Fruit fly (Drosophila melanogaster) S2 (cell line): Measurements from ENCODE around the gene Rbcn-3A.

ENCODE experiments used
- CG8478 ChIP-seq: fragments of >200 bp; optimal IDR thresholded peaks from 2 replicates; lab custom pipeline; 2018
- CTCF ChIP-seq, 2 experiments: fragments of >200 bp; optimal IDR thresholded peaks; 2 replicates each; lab custom pipeline; 2018

DNA sequence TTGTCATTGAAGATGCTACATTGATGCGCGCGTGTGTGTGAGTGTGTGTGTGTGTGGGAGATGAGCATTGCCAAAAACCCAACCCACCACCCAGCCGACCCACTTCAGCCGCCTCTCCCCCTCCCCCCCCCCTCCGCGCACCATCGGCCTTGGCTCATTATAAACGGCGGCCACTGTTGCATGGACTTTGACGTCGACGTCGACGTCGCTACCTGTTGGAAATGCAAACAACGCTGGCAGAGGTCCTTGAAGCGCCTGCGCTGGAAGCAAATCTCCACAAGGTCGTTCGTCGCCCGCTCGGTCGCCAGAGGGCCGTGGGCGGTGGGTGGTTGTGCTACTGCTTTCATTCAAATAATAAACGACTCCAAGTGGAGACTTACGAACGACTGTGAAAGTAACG is 38.6 kb downstream of the Rbcn-3A start:
- TF ChIP-seq CG8478 (lab: Kevin White, UChicago) (no peak), CTCF (optimal IDR thresholded peaks at IDR 0.05; lab: Kevin White, UChicago) (no peak)
